Fruit fly (Drosophila melanogaster) S2 (cell line): Measurements from ENCODE around the gene Sf3b2.

Experiments
- CG8478 ChIP-seq: fragments of >200 bp; optimal IDR thresholded peaks from 2 replicates; lab custom pipeline; 2018
- CTCF ChIP-seq, 2 experiments: fragments of >200 bp; optimal IDR thresholded peaks; 2 replicates each; lab custom pipeline; 2018

- TF ChIP-seq CG8478 (lab: Kevin White, UChicago) (no peak), CTCF (optimal IDR thresholded peaks at IDR 0.05; lab: Kevin White, UChicago) (no peak)
Observed at dm6 chr2L:2993702-2994101, 35.3 kb downstream of the Sf3b2 start.
